Worm (Caenorhabditis elegans) whole organism, L1 larva: ENCODE results near the gene sox-4.

Source experiments
- ceh-90 ChIP-seq: sonication (generic microtip); optimal IDR thresholded peaks from 2 replicates; lab custom pipeline; 2016; ENCODE audit warnings: missing genetic modification characterization, missing compliant biosample characterization
- elt-3 ChIP-seq, 6 experiments: fragments of 150-350 bp in 1 of 6; sonication (generic microtip); optimal IDR thresholded peaks; 2 replicates each; lab custom pipeline; 2017 to 2018; ENCODE audit warnings: missing biosample characterization in 6 of 6, missing genetic modification characterization in 6 of 6, inconsistent platforms in 1 of 6
- fkh-4 ChIP-seq: sonication (generic microtip); optimal IDR thresholded peaks from 2 replicates; lab custom pipeline; 2016; ENCODE audit warnings: missing compliant biosample characterization, missing genetic modification characterization, borderline replicate concordance
- nhr-237 ChIP-seq: fragments of 150-350 bp; optimal IDR thresholded peaks from 2 replicates; lab custom pipeline; 2014; ENCODE audit warnings: missing biosample characterization, missing genetic modification characterization
- snpc-4 ChIP-seq: fragments of 150-350 bp; optimal IDR thresholded peaks from 2 replicates; lab custom pipeline; 2014; ENCODE audit warnings: missing biosample characterization, missing genetic modification characterization

- TF ChIP-seq fkh-4 (tag; lab: Kevin White, UChicago) (no peak), nhr-237 (tag; lab: Kevin White, UChicago) (no peak), elt-3 (tag; optimal IDR thresholded peaks at IDR 0.05; lab: Kevin White, UChicago) (no peak), ceh-90 (tag; lab: Kevin White, UChicago) (no peak), snpc-4 (tag; lab: Kevin White, UChicago) (no peak)
Observed at ce11 chrX:3537335-3537734, 28.5 kb upstream of the sox-4 start, which contains the start of gene gyg-1.
